Worm (Caenorhabditis elegans) whole organism, L1 larva: ENCODE measurements around the gene oac-46.

Source experiments
- irx-1 ChIP-seq: sonication (generic microtip); optimal IDR thresholded peaks from 2 replicates; lab custom pipeline; 2016; ENCODE audit warnings: missing genetic modification characterization, missing compliant biosample characterization
- lsy-2 ChIP-seq, 2 experiments: fragments of 150-350 bp; optimal IDR thresholded peaks; 2 replicates each; lab custom pipeline; 2014; ENCODE audit warnings: missing biosample characterization in 2 of 2, missing genetic modification characterization in 2 of 2
- nhr-28 ChIP-seq: fragments of 150-350 bp; optimal IDR thresholded peaks from 2 replicates; lab custom pipeline; 2014; ENCODE audit warnings: missing biosample characterization, missing genetic modification characterization
- nhr-77 ChIP-seq: fragments of 150-350 bp; optimal IDR thresholded peaks from 2 replicates; lab custom pipeline; 2014; ENCODE audit warnings: missing biosample characterization, missing genetic modification characterization
- unc-62 ChIP-seq: fragments of 150-350 bp; optimal IDR thresholded peaks from 2 replicates; lab custom pipeline; 2014; ENCODE audit warnings: missing biosample characterization, missing genetic modification reagents, missing genetic modification characterization
- unc-98 ChIP-seq: fragments of 200-800 bp; sonication (Bioruptor generic); IDR thresholded peaks from 2 replicates; pipeline ENCODE4 v1.3.6; 2022; ENCODE audit warnings: missing genetic modification characterization, missing compliant biosample characterization

- TF ChIP-seq lsy-2 (tag; optimal IDR thresholded peaks at IDR 0.05; lab: Kevin White, UChicago): no peak
- no peak for TF ChIP-seq nhr-77 (tag; lab: Kevin White, UChicago)
- no peak for TF ChIP-seq nhr-28 (tag; lab: Kevin White, UChicago)
- no peak for TF ChIP-seq irx-1 (tag; lab: Kevin White, UChicago)
- no peak for TF ChIP-seq unc-62 (GFP tag; lab: Kevin White, UChicago)
- no peak for TF ChIP-seq unc-98 (GFP tag; lab: Robert Waterston, UW)
These were observed 13.2 kb upstream of the oac-46 start, which contains the start of gene npr-20 for ce11 chrII:8865078-8865477.
